Fruit fly (Drosophila melanogaster): ENCODE data around the gene CG42337.

DNA sequence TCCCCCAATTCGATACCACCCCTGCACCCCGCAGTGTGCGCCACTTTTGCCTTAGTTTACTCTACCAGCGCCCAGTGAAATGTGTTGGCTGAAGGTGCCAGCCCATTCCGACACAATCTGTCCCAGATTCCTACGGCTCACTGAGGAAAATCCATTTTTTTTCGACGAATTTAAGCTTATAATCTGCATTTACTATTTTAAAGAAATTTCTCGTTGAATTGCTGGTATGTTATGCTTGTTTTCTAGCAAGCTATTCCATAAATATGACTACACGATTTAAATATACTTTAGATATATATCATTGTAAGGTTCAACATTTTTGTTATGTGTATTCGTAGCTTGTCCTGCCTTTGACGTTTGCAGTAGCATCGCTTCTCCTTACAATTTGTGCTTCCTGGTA, 30.1 kb upstream of the CG42337 start:
- TF ChIP-seq h (optimal IDR thresholded peaks at IDR 0.05) (no peak), psq (optimal IDR thresholded peaks at IDR 0.05) (no peak), Myc (optimal IDR thresholded peaks at IDR 0.05) (no peak), ttk (optimal IDR thresholded peaks at IDR 0.05) (no peak), insv (optimal IDR thresholded peaks at IDR 0.05) (no peak), Sin3A (optimal IDR thresholded peaks at IDR 0.05) (no peak)

Measured in Kc167 (cell line).